Fruit fly (Drosophila melanogaster): ENCODE data around the gene Atu.

dm6 chr3R:5610656-5611055 is 2.5 kb upstream of the Atu start:
- TF ChIP-seq kay (GFP tag; ENCODE audit: borderline replicate concordance) = no peak
- no peak for TF ChIP-seq CG1620 (GFP tag; optimal IDR thresholded peaks at IDR 0.05)
- no peak for TF ChIP-seq CG7101 (tag; optimal IDR thresholded peaks at IDR 0.05)
- no peak for TF ChIP-seq pad (GFP tag; optimal IDR thresholded peaks at IDR 0.05)

Measured in whole organism, adult.